Worm (Caenorhabditis elegans): ENCODE data around the gene C28H8.5.

- TF ChIP-seq dao-5 (tag; optimal IDR thresholded peaks at IDR 0.05) (no peak), him-1 (tag; optimal IDR thresholded peaks at IDR 0.05) (no peak)
Measured at ce11 chrIII:5897468-5897867, 13.4 kb downstream of the C28H8.5 start.
